Worm (Caenorhabditis elegans) whole organism, midembryonic: ENCODE measurements around the gene snpn-1.

ENCODE experiments used
- T22C8.4 ChIP-seq: fragments of 200-800 bp; sonication (Bioruptor generic); IDR thresholded peaks from 2 replicates; pipeline ENCODE4 v1.3.6; 2022; ENCODE audit warnings: missing genetic modification characterization, missing compliant biosample characterization
- cog-1 ChIP-seq: sonication (generic microtip); optimal IDR thresholded peaks from 2 replicates; lab custom pipeline; 2016; ENCODE audit warnings: missing genetic modification characterization, missing compliant biosample characterization
- flt-1 ChIP-seq: fragments of 200-800 bp; sonication (Bioruptor generic); IDR thresholded peaks from 2 replicates; pipeline ENCODE4 v1.3.6; 2022; ENCODE audit warnings: missing genetic modification characterization, missing compliant biosample characterization
- klf-2 ChIP-seq: fragments of 200-800 bp; sonication (Bioruptor generic); conservative IDR thresholded peaks from 2 replicates; pipeline ENCODE4 v1.3.6; 2022; ENCODE audit warnings: missing genetic modification reagents, missing genetic modification characterization, missing compliant biosample characterization
- med-1 ChIP-seq: sonication (generic microtip); optimal IDR thresholded peaks from 2 replicates; lab custom pipeline; 2017; ENCODE audit warnings: missing genetic modification characterization, mild to moderate bottlenecking, missing compliant biosample characterization, antibody characterized with exemption, missing genetic modification reagents; ENCODE audit not compliant: insufficient read depth

ce11 chrIV:5085782-5086181 is 5.1 kb downstream of the snpn-1 start:
- TF ChIP-seq klf-2 (GFP tag; lab: Robert Waterston, UW): no peak
- TF ChIP-seq cog-1 (tag; lab: Kevin White, UChicago): no peak
- TF ChIP-seq med-1 (GFP tag; lab: Kevin White, UChicago): no peak
- TF ChIP-seq flt-1 (GFP tag; lab: Robert Waterston, UW): peak; percentile 15; the same call in 1 of the 2 replicates
- no peak for TF ChIP-seq T22C8.4 (GFP tag; lab: Robert Waterston, UW)
